Worm (Caenorhabditis elegans): ENCODE results near the gene F21C10.1.

Gene F21C10.1

ce11 chrV:9109281-9109680, 22.9 kb upstream of the F21C10.1 start, which contains the start of gene pqn-31:
Gene pqn-31 (plus strand): TSS chrV:9109581.
- TF ChIP-seq ceh-83 (GFP tag; optimal IDR thresholded peaks at IDR 0.05) (no peak), blmp-1 (tag; optimal IDR thresholded peaks at IDR 0.05) (no peak), mep-1 (tag; optimal IDR thresholded peaks at IDR 0.05) (no peak), elt-3 (tag; optimal IDR thresholded peaks at IDR 0.05) (no peak), nhr-12 (tag; optimal IDR thresholded peaks at IDR 0.05) (no peak), pha-4 (tag; optimal IDR thresholded peaks at IDR 0.05) (no peak), nhr-28 (tag; optimal IDR thresholded peaks at IDR 0.05) (no peak), lin-32 (GFP tag; optimal IDR thresholded peaks at IDR 0.05) (no peak), lin-13 (tag; optimal IDR thresholded peaks at IDR 0.05) (no peak)

- TF ChIP-seq ces-1 (GFP tag; optimal IDR thresholded peaks at IDR 0.05) (no peak), mab-5 (tag; optimal IDR thresholded peaks at IDR 0.05) (no peak), cnd-1 (tag; optimal IDR thresholded peaks at IDR 0.05) (no peak), unc-120 (tag; optimal IDR thresholded peaks at IDR 0.05; ENCODE audit: poor library complexity, severe bottlenecking) (peak; percentile 97), hlh-1 (tag; optimal IDR thresholded peaks at IDR 0.05) (peak; percentile 43), lin-13 (tag; optimal IDR thresholded peaks at IDR 0.05) (no peak), drap-1 (GFP tag; optimal IDR thresholded peaks at IDR 0.05) (no peak), mls-2 (tag; optimal IDR thresholded peaks at IDR 0.05) (no peak)
These were observed 20.2 kb upstream of the F21C10.1 start for ce11 chrV:9111957-9112356.

ce11 chrV:9112467-9112866, 19.7 kb upstream of the F21C10.1 start, which contains the start of gene F21C10.7:
Gene F21C10.7 (plus strand): TSS chrV:9112767.
- TF ChIP-seq drap-1 (GFP tag; optimal IDR thresholded peaks at IDR 0.05): no peak
- TF ChIP-seq unc-120 (tag; optimal IDR thresholded peaks at IDR 0.05; ENCODE audit: poor library complexity, severe bottlenecking): no peak
- TF ChIP-seq ceh-83 (GFP tag; optimal IDR thresholded peaks at IDR 0.05): no peak
- TF ChIP-seq sptf-1 (tag; optimal IDR thresholded peaks at IDR 0.05): no peak
- no peak for TF ChIP-seq mep-1 (tag; optimal IDR thresholded peaks at IDR 0.05)
- no peak for TF ChIP-seq tbx-8 (GFP tag; optimal IDR thresholded peaks at IDR 0.05)
- no peak for TF ChIP-seq nhr-237 (tag; optimal IDR thresholded peaks at IDR 0.05)
- TF ChIP-seq nhr-2 (tag; optimal IDR thresholded peaks at IDR 0.05): no peak

ce11 chrV:9122004-9122403, 10.1 kb upstream of the F21C10.1 start, which contains the start of gene F21C10.13:
Gene F21C10.13 (plus strand): TSS chrV:9122304.
- TF ChIP-seq bed-3 (GFP tag; optimal IDR thresholded peaks at IDR 0.05): no peak
- TF ChIP-seq ceh-39 (tag; optimal IDR thresholded peaks at IDR 0.05): no peak
- no peak for TF ChIP-seq M03D4.4 (tag; optimal IDR thresholded peaks at IDR 0.05)
- TF ChIP-seq lin-13 (tag; optimal IDR thresholded peaks at IDR 0.05): no peak
- TF ChIP-seq ces-1 (GFP tag; optimal IDR thresholded peaks at IDR 0.05): no peak
- no peak for TF ChIP-seq nhr-12 (tag; optimal IDR thresholded peaks at IDR 0.05)
- no peak for TF ChIP-seq zip-8 (tag; optimal IDR thresholded peaks at IDR 0.05)
- TF ChIP-seq nhr-28 (tag; optimal IDR thresholded peaks at IDR 0.05): no peak
- TF ChIP-seq unc-62 (GFP tag; optimal IDR thresholded peaks at IDR 0.05): no peak
- no peak for TF ChIP-seq lsy-2 (tag; optimal IDR thresholded peaks at IDR 0.05)
- TF ChIP-seq sem-2 (GFP tag; optimal IDR thresholded peaks at IDR 0.05): no peak
- TF ChIP-seq nhr-2 (tag; optimal IDR thresholded peaks at IDR 0.05): no peak
- no peak for TF ChIP-seq unc-120 (tag; optimal IDR thresholded peaks at IDR 0.05; ENCODE audit: poor library complexity, severe bottlenecking)

ce11 chrV:9123186-9123585, 9.0 kb upstream of the F21C10.1 start, which contains the start of gene F21C10.11:
Gene F21C10.11 (plus strand): TSS chrV:9123486.
- no peak for TF ChIP-seq unc-120 (tag; optimal IDR thresholded peaks at IDR 0.05; ENCODE audit: poor library complexity, severe bottlenecking)

- TF ChIP-seq pha-4 (tag; optimal IDR thresholded peaks at IDR 0.05): no peak
- TF ChIP-seq ces-1 (GFP tag; optimal IDR thresholded peaks at IDR 0.05): no peak
- no peak for TF ChIP-seq blmp-1 (tag; optimal IDR thresholded peaks at IDR 0.05)
- TF ChIP-seq nhr-28 (tag; optimal IDR thresholded peaks at IDR 0.05): no peak
- no peak for TF ChIP-seq lin-32 (GFP tag; optimal IDR thresholded peaks at IDR 0.05)
- TF ChIP-seq mab-5 (tag; optimal IDR thresholded peaks at IDR 0.05): no peak
- TF ChIP-seq ceh-43 (GFP tag; optimal IDR thresholded peaks at IDR 0.05): no peak
- TF ChIP-seq unc-39 (tag; optimal IDR thresholded peaks at IDR 0.05): no peak
- TF ChIP-seq tbx-8 (GFP tag; optimal IDR thresholded peaks at IDR 0.05): no peak
- TF ChIP-seq lsy-2 (tag; optimal IDR thresholded peaks at IDR 0.05): no peak
- no peak for TF ChIP-seq mls-2 (tag; optimal IDR thresholded peaks at IDR 0.05)
- no peak for TF ChIP-seq mep-1 (tag; optimal IDR thresholded peaks at IDR 0.05)
- TF ChIP-seq hlh-1 (tag; optimal IDR thresholded peaks at IDR 0.05): no peak
- TF ChIP-seq elt-3 (tag; optimal IDR thresholded peaks at IDR 0.05): no peak
- TF ChIP-seq sem-2 (GFP tag; optimal IDR thresholded peaks at IDR 0.05): no peak
- TF ChIP-seq bed-3 (GFP tag; optimal IDR thresholded peaks at IDR 0.05): no peak
- no peak for TF ChIP-seq nhr-237 (tag; optimal IDR thresholded peaks at IDR 0.05)
These were observed 8.0 kb upstream of the F21C10.1 start, which contains the start of gene F21C10.6 for ce11 chrV:9124180-9124579. Gene F21C10.6 (plus strand): TSS chrV:9124480.
